Fruit fly (Drosophila melanogaster) whole organism, embryonic: ENCODE results near the gene CG31549.

ENCODE experiments used
- CG1024 ChIP-seq: fragments of 200-800 bp; sonication (Bioruptor generic); IDR thresholded peaks from 2 replicates; pipeline ENCODE4 v1.3.6; 2022; ENCODE audit warnings: missing biosample characterization, missing genetic modification characterization
- CG10959 ChIP-seq: fragments of 200-800 bp; sonication (Bioruptor generic); IDR thresholded peaks from 2 replicates; pipeline ENCODE4 v1.3.6; 2022; ENCODE audit warnings: missing biosample characterization, missing genetic modification characterization
- CG11247 ChIP-seq: fragments of 200-800 bp; sonication (Bioruptor generic); IDR thresholded peaks from 2 replicates; pipeline ENCODE4 v1.3.6; 2022; ENCODE audit warnings: missing biosample characterization, missing genetic modification characterization
- CG12299 ChIP-seq: fragments of 200-800 bp; sonication (Bioruptor generic); optimal IDR thresholded peaks from 2 replicates; lab custom pipeline; 2018; ENCODE audit warnings: missing biosample characterization, mild to moderate bottlenecking, missing genetic modification characterization
- CG12659 ChIP-seq: fragments of 200-800 bp; sonication (Bioruptor generic); optimal IDR thresholded peaks from 3 replicates; lab custom pipeline; 2017; ENCODE audit warnings: mild to moderate bottlenecking, missing biosample characterization, missing genetic modification reagents, missing genetic modification characterization
- CG12744 ChIP-seq: fragments of 200-800 bp; sonication (Bioruptor generic); optimal IDR thresholded peaks from 2 replicates; lab custom pipeline; 2016; ENCODE audit warnings: missing biosample characterization, missing genetic modification characterization
- CG13424 ChIP-seq: fragments of 200-800 bp; sonication (Bioruptor generic); optimal IDR thresholded peaks from 2 replicates; lab custom pipeline; 2019; ENCODE audit warnings: missing biosample characterization, mild to moderate bottlenecking, missing genetic modification characterization, moderate library complexity
- CG13775 ChIP-seq: fragments of 200-800 bp; sonication (Bioruptor generic); optimal IDR thresholded peaks from 3 replicates; lab custom pipeline; 2017; ENCODE audit warnings: missing biosample characterization, mild to moderate bottlenecking, missing genetic modification characterization
- CG13894 ChIP-seq: fragments of 200-800 bp; sonication (Bioruptor generic); optimal IDR thresholded peaks from 3 replicates; lab custom pipeline; 2018; ENCODE audit warnings: missing biosample characterization, mild to moderate bottlenecking, missing genetic modification characterization, moderate library complexity
- CG1603 ChIP-seq: fragments of 200-800 bp; sonication (Bioruptor generic); optimal IDR thresholded peaks from 2 replicates; lab custom pipeline; 2019; ENCODE audit warnings: missing biosample characterization, mild to moderate bottlenecking, missing genetic modification characterization, moderate library complexity
- CG2678 ChIP-seq: fragments of 200-800 bp; sonication (Bioruptor generic); optimal IDR thresholded peaks from 3 replicates; lab custom pipeline; 2019; ENCODE audit warnings: missing biosample characterization, mild to moderate bottlenecking, missing genetic modification characterization, moderate library complexity
- CG3065 ChIP-seq: fragments of 200-800 bp; sonication (Bioruptor generic); optimal IDR thresholded peaks from 2 replicates; lab custom pipeline; 2016; ENCODE audit warnings: missing biosample characterization, missing genetic modification characterization
- CG3163 ChIP-seq: fragments of 200-800 bp; sonication (Bioruptor generic); optimal IDR thresholded peaks from 3 replicates; lab custom pipeline; 2016; ENCODE audit warnings: missing biosample characterization, missing genetic modification characterization
- CG3995 ChIP-seq: fragments of 200-800 bp; sonication (Bioruptor generic); optimal IDR thresholded peaks from 3 replicates; lab custom pipeline; 2016; ENCODE audit warnings: missing biosample characterization, missing genetic modification characterization
- CG42726 ChIP-seq: fragments of 200-800 bp; sonication (Bioruptor generic); IDR thresholded peaks from 2 replicates; pipeline ENCODE4 v1.3.6; 2022; ENCODE audit warnings: missing biosample characterization, missing genetic modification characterization; ENCODE audit not compliant: partially characterized antibody
- CG6175 ChIP-seq: fragments of 200-800 bp; sonication (Bioruptor generic); IDR thresholded peaks from 3 replicates; pipeline ENCODE4 v1.3.6; 2022; ENCODE audit warnings: missing biosample characterization, missing genetic modification characterization
- CG6254 ChIP-seq: fragments of 200-800 bp; sonication (Bioruptor generic); optimal IDR thresholded peaks from 3 replicates; lab custom pipeline; 2017; ENCODE audit warnings: mild to moderate bottlenecking, missing biosample characterization, missing genetic modification reagents, missing genetic modification characterization
- CG6791 ChIP-seq: fragments of 200-800 bp; sonication (Bioruptor generic); IDR thresholded peaks from 3 replicates; pipeline ENCODE4 v1.3.6; 2022; ENCODE audit warnings: missing biosample characterization, missing genetic modification characterization; ENCODE audit not compliant: partially characterized antibody
- CG8924 ChIP-seq: fragments of 200-800 bp; optimal IDR thresholded peaks from 3 replicates; lab custom pipeline; 2019; ENCODE audit warnings: missing biosample characterization, mild to moderate bottlenecking, missing genetic modification characterization, moderate library complexity
- CG9215 ChIP-seq: fragments of 200-800 bp; sonication (Bioruptor generic); IDR thresholded peaks from 2 replicates; pipeline ENCODE4 v1.3.6; 2022; ENCODE audit warnings: missing biosample characterization, missing genetic modification characterization
- Dek ChIP-seq: fragments of 200-800 bp; sonication (Bioruptor generic); optimal IDR thresholded peaks from 3 replicates; lab custom pipeline; 2019; ENCODE audit warnings: missing biosample characterization, mild to moderate bottlenecking, missing genetic modification characterization, moderate library complexity
- Eip74EF ChIP-seq, 2 experiments: fragments of 200-800 bp in 1 of 2; fragments of >200 bp in 1 of 2; sonication (Bioruptor generic) in 1 of 2; optimal IDR thresholded peaks; 2 replicates each; lab custom pipeline; 2017 to 2019; ENCODE audit warnings: missing biosample characterization in 2 of 2, missing genetic modification characterization in 2 of 2, mild to moderate bottlenecking in 1 of 2, moderate library complexity in 1 of 2
- Ets65A ChIP-seq: fragments of 200-800 bp; sonication (Bioruptor generic); peaks from one replicate; lab custom pipeline; 2016; ENCODE audit warnings: missing biosample characterization, missing genetic modification characterization
- H15 ChIP-seq: fragments of 200-800 bp; sonication (Bioruptor generic); IDR thresholded peaks from 3 replicates; pipeline ENCODE4 v1.3.6; 2022; ENCODE audit warnings: missing biosample characterization, missing genetic modification characterization
- Hr3 ChIP-seq: fragments of 200-800 bp; sonication (Bioruptor generic); optimal IDR thresholded peaks from 3 replicates; lab custom pipeline; 2016; ENCODE audit warnings: missing biosample characterization, missing genetic modification characterization
- Jarid2 ChIP-seq: fragments of 200-800 bp; sonication (Bioruptor generic); optimal IDR thresholded peaks from 3 replicates; lab custom pipeline; 2017; ENCODE audit warnings: mild to moderate bottlenecking, missing biosample characterization, missing genetic modification reagents, missing genetic modification characterization
- MTF-1 ChIP-seq: fragments of 200-800 bp; sonication (Bioruptor generic); optimal IDR thresholded peaks from 2 replicates; lab custom pipeline; 2018; ENCODE audit warnings: missing biosample characterization, mild to moderate bottlenecking, missing genetic modification characterization, borderline replicate concordance
- Nf-YA ChIP-seq: fragments of 200-800 bp; sonication (Bioruptor generic); IDR thresholded peaks from 2 replicates; pipeline ENCODE4 v1.3.6; 2022; ENCODE audit warnings: missing biosample characterization, missing genetic modification characterization
- Oaz ChIP-seq: fragments of 200-800 bp; sonication (Bioruptor generic); IDR thresholded peaks from 2 replicates; pipeline ENCODE4 v1.3.6; 2022; ENCODE audit warnings: missing biosample characterization, missing genetic modification characterization
- PHDP ChIP-seq: fragments of 200-800 bp; sonication (Bioruptor generic); optimal IDR thresholded peaks from 3 replicates; lab custom pipeline; 2018; ENCODE audit warnings: missing biosample characterization, mild to moderate bottlenecking, missing genetic modification characterization, moderate library complexity
- Pdp1 ChIP-seq, 2 experiments: fragments of 200-800 bp; sonication (Bioruptor generic); optimal IDR thresholded peaks; 3 replicates each; lab custom pipeline; 2016; ENCODE audit warnings: missing biosample characterization in 2 of 2, missing genetic modification characterization in 2 of 2, mild to moderate bottlenecking in 1 of 2, moderate library complexity in 1 of 2
- Xbp1 ChIP-seq: fragments of 200-800 bp; sonication (Bioruptor generic); optimal IDR thresholded peaks from 3 replicates; lab custom pipeline; 2016; ENCODE audit warnings: missing biosample characterization, mild to moderate bottlenecking, missing genetic modification characterization
- aop ChIP-seq: fragments of 200-800 bp; sonication (Bioruptor generic); IDR thresholded peaks from 2 replicates; pipeline ENCODE4 v1.3.6; 2022; ENCODE audit warnings: missing biosample characterization, missing genetic modification characterization
- az2 ChIP-seq: fragments of 200-800 bp; sonication (Bioruptor generic); optimal IDR thresholded peaks from 3 replicates; lab custom pipeline; 2016; ENCODE audit warnings: missing biosample characterization, missing genetic modification characterization
- caup ChIP-seq: fragments of 200-800 bp; sonication (Bioruptor generic); optimal IDR thresholded peaks from 3 replicates; lab custom pipeline; 2017; ENCODE audit warnings: missing biosample characterization, mild to moderate bottlenecking, missing genetic modification characterization, moderate library complexity; ENCODE audit not compliant: severe bottlenecking
- dmrt11E ChIP-seq: fragments of 200-800 bp; sonication (Bioruptor generic); optimal IDR thresholded peaks from 3 replicates; lab custom pipeline; 2018; ENCODE audit warnings: missing biosample characterization, mild to moderate bottlenecking, missing genetic modification characterization, moderate library complexity
- ems ChIP-seq: fragments of 200-800 bp; sonication (Bioruptor generic); optimal IDR thresholded peaks from 3 replicates; lab custom pipeline; 2016; ENCODE audit warnings: missing biosample characterization, missing genetic modification characterization
- exex ChIP-seq: fragments of 200-800 bp; sonication (Bioruptor generic); optimal IDR thresholded peaks from 4 replicates; lab custom pipeline; 2018; ENCODE audit warnings: missing biosample characterization, mild to moderate bottlenecking, missing genetic modification characterization, moderate library complexity
- insv ChIP-seq, 2 experiments: fragments of 200-800 bp; sonication (Bioruptor generic); optimal IDR thresholded peaks; 3 replicates each; lab custom pipeline; 2016 to 2018; ENCODE audit warnings: missing biosample characterization in 2 of 2, missing genetic modification characterization in 2 of 2
- kah ChIP-seq: fragments of 200-800 bp; sonication (Bioruptor generic); optimal IDR thresholded peaks from 2 replicates; lab custom pipeline; 2018; ENCODE audit warnings: missing biosample characterization, mild to moderate bottlenecking, missing genetic modification characterization
- lab ChIP-seq: fragments of 200-800 bp; sonication (Bioruptor generic); optimal IDR thresholded peaks from 3 replicates; lab custom pipeline; 2017; ENCODE audit warnings: missing biosample characterization, missing genetic modification characterization, mild to moderate bottlenecking, moderate library complexity, missing genetic modification reagents
- luna ChIP-seq: fragments of 200-800 bp; sonication (Bioruptor generic); optimal IDR thresholded peaks from 2 replicates; lab custom pipeline; 2016; ENCODE audit warnings: missing biosample characterization, missing genetic modification characterization
- nerfin-1 ChIP-seq: fragments of 200-800 bp; sonication (Bioruptor generic); optimal IDR thresholded peaks from 3 replicates; lab custom pipeline; 2019; ENCODE audit warnings: missing biosample characterization, mild to moderate bottlenecking, missing genetic modification characterization, moderate library complexity
- oc ChIP-seq: fragments of 200-800 bp; sonication (Bioruptor generic); optimal IDR thresholded peaks from 2 replicates; lab custom pipeline; 2018; ENCODE audit warnings: missing biosample characterization, mild to moderate bottlenecking, missing genetic modification characterization, moderate library complexity
- psq ChIP-seq: fragments of 200-800 bp; sonication (Bioruptor generic); optimal IDR thresholded peaks from 2 replicates; lab custom pipeline; 2017; ENCODE audit warnings: missing biosample characterization, missing genetic modification characterization
- scrt ChIP-seq: fragments of 200-800 bp; sonication (Bioruptor generic); optimal IDR thresholded peaks from 2 replicates; lab custom pipeline; 2018; ENCODE audit warnings: missing biosample characterization, mild to moderate bottlenecking, missing genetic modification characterization, moderate library complexity
- trem ChIP-seq: fragments of 200-800 bp; optimal IDR thresholded peaks from 3 replicates; lab custom pipeline; 2019; ENCODE audit warnings: missing biosample characterization, mild to moderate bottlenecking, missing genetic modification characterization, moderate library complexity
- wek ChIP-seq: fragments of 200-800 bp; sonication (Bioruptor generic); optimal IDR thresholded peaks from 3 replicates; lab custom pipeline; 2018; ENCODE audit warnings: missing biosample characterization, mild to moderate bottlenecking, missing genetic modification characterization, moderate library complexity
- zfh2 ChIP-seq: fragments of 200-800 bp; sonication (Bioruptor generic); optimal IDR thresholded peaks from 2 replicates; lab custom pipeline; 2016; ENCODE audit warnings: missing biosample characterization, missing genetic modification characterization

The CG31549 gene

dm6 chr3R:5600361-5601043, 31.5 kb upstream of the CG31549 start (continued):
- TF ChIP-seq caup (GFP tag; lab: Kevin White, UChicago), result peak; percentile 39
- no peak for TF ChIP-seq H15 (GFP tag; lab: Robert Waterston, UW)
- no peak for TF ChIP-seq Hr3 (GFP tag; lab: Kevin White, UChicago)
- no peak for TF ChIP-seq CG1603
- TF ChIP-seq Eip74EF (GFP tag; optimal IDR thresholded peaks at IDR 0.05; lab: Kevin White, UChicago), result peak in 1 of 2 experiments; percentile 33
- TF ChIP-seq Jarid2 (GFP tag; lab: Kevin White, UChicago), result no peak
- peak; percentile 46 for TF ChIP-seq kah (GFP tag; lab: Kevin White, UChicago)
- no peak for TF ChIP-seq CG6791
- TF ChIP-seq Nf-YA, result no peak
- TF ChIP-seq zfh2 (GFP tag; lab: Kevin White, UChicago), result no peak
- TF ChIP-seq dmrt11E (tag; lab: Kevin White, UChicago), result no peak
- no peak for TF ChIP-seq ems (GFP tag; lab: Kevin White, UChicago)
- no peak for TF ChIP-seq CG13775 (GFP tag; lab: Kevin White, UChicago)
- TF ChIP-seq CG9215, result no peak
- TF ChIP-seq lab (GFP tag; lab: Kevin White, UChicago), result no peak
- TF ChIP-seq Xbp1 (GFP tag; lab: Kevin White, UChicago), result peak; percentile 1
- TF ChIP-seq scrt (GFP tag; lab: Kevin White, UChicago), result peak; percentile 15
- TF ChIP-seq Ets65A, result no peak
- no peak for TF ChIP-seq aop (GFP tag; lab: Robert Waterston, UW)
- peak; percentile 78 for TF ChIP-seq nerfin-1 (tag; lab: Kevin White, UChicago)
- TF ChIP-seq CG1024 (GFP tag; lab: Robert Waterston, UW), result no peak
- peak; percentile 13 for TF ChIP-seq PHDP (tag; lab: Kevin White, UChicago)
- no peak for TF ChIP-seq CG12744 (GFP tag; lab: Kevin White, UChicago)
- no peak for TF ChIP-seq CG3995 (GFP tag; lab: Kevin White, UChicago)
- TF ChIP-seq CG13894 (tag; lab: Kevin White, UChicago), result peak; percentile 77
- TF ChIP-seq oc (tag; lab: Kevin White, UChicago), result no peak
- TF ChIP-seq CG6175, result no peak
- TF ChIP-seq trem (tag; lab: Kevin White, UChicago), result no peak
- peak; percentile 30 for TF ChIP-seq CG2678
- no peak for TF ChIP-seq CG3163 (GFP tag; lab: Kevin White, UChicago)
- TF ChIP-seq insv (GFP tag; optimal IDR thresholded peaks at IDR 0.05; lab: Kevin White, UChicago), result no peak
- peak; percentile 14 for TF ChIP-seq exex (tag; lab: Kevin White, UChicago)
- no peak for TF ChIP-seq CG42726
- no peak for TF ChIP-seq az2 (GFP tag; lab: Kevin White, UChicago)
- TF ChIP-seq CG12299 (tag; lab: Kevin White, UChicago), result no peak
- no peak for TF ChIP-seq CG10959
- TF ChIP-seq CG12659 (GFP tag; lab: Kevin White, UChicago), result peak; percentile 16
- no peak for TF ChIP-seq CG13424 (tag; lab: Kevin White, UChicago)
- TF ChIP-seq MTF-1 (GFP tag; lab: Kevin White, UChicago), result peak; percentile 21
- no peak for TF ChIP-seq Dek (tag; lab: Kevin White, UChicago)
- TF ChIP-seq wek, result peak; percentile 58
- peak; percentile 95 for TF ChIP-seq psq (GFP tag; lab: Kevin White, UChicago)
- TF ChIP-seq CG8924 (tag; lab: Kevin White, UChicago), result peak; percentile 55
- no peak for TF ChIP-seq CG3065 (GFP tag; lab: Kevin White, UChicago)
- TF ChIP-seq luna, result peak; percentile 13
- TF ChIP-seq Pdp1 (GFP tag; optimal IDR thresholded peaks at IDR 0.05; lab: Kevin White, UChicago), result peak in 1 of 2 experiments; percentile 82
- no peak for TF ChIP-seq CG11247
- TF ChIP-seq Oaz (GFP tag; lab: Robert Waterston, UW), result no peak
- peak; percentile 37 for TF ChIP-seq CG6254 (GFP tag; lab: Kevin White, UChicago)
